Fruit fly (Drosophila melanogaster): ENCODE measurements around the gene Mau2.

Mau2 gene

dm6 chr3R:15225279-15225730 is 16.3 kb downstream of the Mau2 start, which contains the start of the genes CG31344 and Caf1-55:
CG31344 (minus strand) TSS chr3R:15225329.
Caf1-55 (plus strand) TSS chr3R:15225576.
- TF ChIP-seq CG2120 (GFP tag; optimal IDR thresholded peaks at IDR 0.05) = peak; percentile 55
- TF ChIP-seq stwl (tag; optimal IDR thresholded peaks at IDR 0.05) = peak; percentile 69
- no peak for TF ChIP-seq sisA (GFP tag; IDR thresholded peaks at IDR 0.05)
- no peak for TF ChIP-seq MTF-1 (GFP tag; optimal IDR thresholded peaks at IDR 0.05; ENCODE audit: borderline replicate concordance)
- no peak for TF ChIP-seq CG11398 (GFP tag; optimal IDR thresholded peaks at IDR 0.05)
- TF ChIP-seq CG14965 (GFP tag; optimal IDR thresholded peaks at IDR 0.05; ENCODE audit: borderline replicate concordance) = no peak
- TF ChIP-seq Dp (GFP tag; optimal IDR thresholded peaks at IDR 0.05) = peak; percentile 77
- TF ChIP-seq mirr (GFP tag; optimal IDR thresholded peaks at IDR 0.05) = no peak
- TF ChIP-seq Bdp1 (GFP tag; optimal IDR thresholded peaks at IDR 0.05) = no peak
- peak; percentile 74 for TF ChIP-seq Scr (GFP tag; IDR thresholded peaks at IDR 0.05; ENCODE audit: partially characterized antibody)
- TF ChIP-seq grn (GFP tag; optimal IDR thresholded peaks at IDR 0.05) = peak; percentile 31
- no peak for TF ChIP-seq CG8290 (GFP tag; optimal IDR thresholded peaks at IDR 0.05)
- no peak for TF ChIP-seq CG8290 (tag; optimal IDR thresholded peaks at IDR 0.05)
- TF ChIP-seq CG15696 (tag; optimal IDR thresholded peaks at IDR 0.05) = no peak
- no peak for TF ChIP-seq dati (GFP tag; IDR thresholded peaks at IDR 0.05)
- no peak for TF ChIP-seq lola (GFP tag; optimal IDR thresholded peaks at IDR 0.05)
- TF ChIP-seq CG9215 (GFP tag; IDR thresholded peaks at IDR 0.05) = no peak
- no peak for TF ChIP-seq peb (GFP tag; IDR thresholded peaks at IDR 0.05)
- no peak for TF ChIP-seq schlank (tag; optimal IDR thresholded peaks at IDR 0.05)
- TF ChIP-seq CTCF (GFP tag; optimal IDR thresholded peaks at IDR 0.05) = no peak
- peak; percentile 83 for TF ChIP-seq nerfin-2 (GFP tag; IDR thresholded peaks at IDR 0.05; ENCODE audit: partially characterized antibody)
- peak; percentile 70 for TF ChIP-seq sens (GFP tag)
- no peak for TF ChIP-seq Ssrp (tag; optimal IDR thresholded peaks at IDR 0.05)
- TF ChIP-seq gem (tag; optimal IDR thresholded peaks at IDR 0.05) = no peak
- TF ChIP-seq inv (GFP tag; IDR thresholded peaks at IDR 0.05; ENCODE audit: partially characterized antibody) = peak; percentile 58; the same call in 1 of the 2 replicates
- TF ChIP-seq exex (tag; optimal IDR thresholded peaks at IDR 0.05) = peak; percentile 33
- no peak for TF ChIP-seq Dip2 (GFP tag; IDR thresholded peaks at IDR 0.05)
- peak; percentile 61; the same call in 2 of the 3 replicates for TF ChIP-seq vnd (GFP tag; IDR thresholded peaks at IDR 0.05; ENCODE audit: partially characterized antibody)
- no peak for TF ChIP-seq CG11456 (GFP tag; IDR thresholded peaks at IDR 0.05)
- TF ChIP-seq CG2129 (GFP tag; IDR thresholded peaks at IDR 0.05; ENCODE audit: partially characterized antibody) = peak; percentile 65
- no peak for TF ChIP-seq emc (GFP tag; optimal IDR thresholded peaks at IDR 0.05)
- no peak for TF ChIP-seq Ada2b (GFP tag; IDR thresholded peaks at IDR 0.05)
- TF ChIP-seq nau (GFP tag; optimal IDR thresholded peaks at IDR 0.05) = no peak
- peak; percentile 85 for TF ChIP-seq trem (tag; optimal IDR thresholded peaks at IDR 0.05)
- peak; percentile 37 for TF ChIP-seq lilli (GFP tag; optimal IDR thresholded peaks at IDR 0.05)
- TF ChIP-seq CG4730 (GFP tag; IDR thresholded peaks at IDR 0.05) = no peak
- TF ChIP-seq Fer3 (tag; optimal IDR thresholded peaks at IDR 0.05) = no peak
- no peak for TF ChIP-seq CG13296 (GFP tag; optimal IDR thresholded peaks at IDR 0.05)
- TF ChIP-seq gsb-n (tag; optimal IDR thresholded peaks at IDR 0.05) = peak; percentile 21
- peak; percentile 93 for TF ChIP-seq gfzf (GFP tag; optimal IDR thresholded peaks at IDR 0.05)
- TF ChIP-seq CG34376 (GFP tag; optimal IDR thresholded peaks at IDR 0.05) = no peak
- no peak for TF ChIP-seq GATAe (GFP tag; conservative IDR thresholded peaks at IDR 0.05)
- peak; percentile 84 for TF ChIP-seq bbx (GFP tag; IDR thresholded peaks at IDR 0.05; ENCODE audit: partially characterized antibody)
- TF ChIP-seq fd102C (GFP tag; optimal IDR thresholded peaks at IDR 0.05) = no peak
- peak; percentile 79 for TF ChIP-seq knrl (GFP tag; IDR thresholded peaks at IDR 0.05; ENCODE audit: partially characterized antibody)
- peak; percentile 74 for TF ChIP-seq Med (GFP tag)
- TF ChIP-seq Hey (tag; optimal IDR thresholded peaks at IDR 0.05) = no peak
- no peak for TF ChIP-seq Spps (tag; optimal IDR thresholded peaks at IDR 0.05)
- no peak for TF ChIP-seq grau (tag; optimal IDR thresholded peaks at IDR 0.05)
- TF ChIP-seq H15 (GFP tag; IDR thresholded peaks at IDR 0.05) = no peak
- no peak for TF ChIP-seq Mes4 (GFP tag; optimal IDR thresholded peaks at IDR 0.05)

All from whole organism, embryonic.